Worm (Caenorhabditis elegans) whole organism, L3 larva: ENCODE results near the gene H28G03.2.

Experiments
- nhr-12 ChIP-seq: fragments of 150-350 bp; optimal IDR thresholded peaks from 2 replicates; lab custom pipeline; 2014; ENCODE audit warnings: missing biosample characterization, missing genetic modification characterization
- nhr-237 ChIP-seq: fragments of 150-350 bp; optimal IDR thresholded peaks from 2 replicates; lab custom pipeline; 2014; ENCODE audit warnings: missing biosample characterization, missing genetic modification characterization
- nhr-43 ChIP-seq: sonication (generic microtip); optimal IDR thresholded peaks from 2 replicates; lab custom pipeline; 2016; ENCODE audit warnings: mild to moderate bottlenecking, missing genetic modification characterization, missing compliant biosample characterization; ENCODE audit not compliant: poor library complexity, severe bottlenecking
- nhr-77 ChIP-seq: fragments of 150-350 bp; optimal IDR thresholded peaks from 2 replicates; lab custom pipeline; 2014; ENCODE audit warnings: missing biosample characterization, missing genetic modification characterization

ce11 chrX:5164054-5164453 is 41.5 kb upstream of the H28G03.2 start:
- no peak for TF ChIP-seq nhr-43 (tag; lab: Kevin White, UChicago)
- no peak for TF ChIP-seq nhr-12
- TF ChIP-seq nhr-237 (tag; lab: Kevin White, UChicago) = no peak
- no peak for TF ChIP-seq nhr-77
